Fruit fly (Drosophila melanogaster): ENCODE measurements around the gene Mdh1.

- TF ChIP-seq toe (GFP tag; optimal IDR thresholded peaks at IDR 0.05), result no peak
- no peak for TF ChIP-seq CG12768 (GFP tag; optimal IDR thresholded peaks at IDR 0.05)
- TF ChIP-seq CG1620 (GFP tag; optimal IDR thresholded peaks at IDR 0.05), result no peak
- no peak for TF ChIP-seq Clk (GFP tag; optimal IDR thresholded peaks at IDR 0.05)
- no peak for TF ChIP-seq cnc (optimal IDR thresholded peaks at IDR 0.05)
- no peak for TF ChIP-seq ovo (GFP tag; optimal IDR thresholded peaks at IDR 0.05)
- TF ChIP-seq pad (GFP tag; optimal IDR thresholded peaks at IDR 0.05), result no peak
- TF ChIP-seq bab1 (GFP tag; optimal IDR thresholded peaks at IDR 0.05), result no peak
- TF ChIP-seq CG5204 (GFP tag; optimal IDR thresholded peaks at IDR 0.05), result no peak
- TF ChIP-seq kay (GFP tag; ENCODE audit: borderline replicate concordance), result no peak
Observed at dm6 chr2L:10364229-10364628, 31.9 kb downstream of the Mdh1 start, which contains the start of gene lft.
